Fruit fly (Drosophila melanogaster) Kc167 (cell line): ENCODE measurements around the gene CG15262.

ENCODE experiments used
- Myc ChIP-seq: fragments of >200 bp; optimal IDR thresholded peaks from 2 replicates; lab custom pipeline; 2017; ENCODE audit warnings: missing external identifiers
- Sin3A ChIP-seq: fragments of >200 bp; optimal IDR thresholded peaks from 2 replicates; lab custom pipeline; 2018; ENCODE audit warnings: missing external identifiers
- h ChIP-seq: fragments of >200 bp; optimal IDR thresholded peaks from 3 replicates; lab custom pipeline; 2018; ENCODE audit warnings: missing external identifiers
- psq ChIP-seq: fragments of >200 bp; optimal IDR thresholded peaks from 2 replicates; lab custom pipeline; 2017; ENCODE audit warnings: missing external identifiers

dm6 chr2L:15321408-15321807 is 23.8 kb downstream of the CG15262 start:
- TF ChIP-seq h (no peak), psq (lab: Kevin White, UChicago) (no peak), Sin3A (lab: Kevin White, UChicago) (no peak), Myc (no peak)
